Fruit fly (Drosophila melanogaster): ENCODE results near the gene wkd.
A peak's percentile ranks its signal among the peaks of the same experiment; 100 is the strongest.

wkd gene

DNA sequence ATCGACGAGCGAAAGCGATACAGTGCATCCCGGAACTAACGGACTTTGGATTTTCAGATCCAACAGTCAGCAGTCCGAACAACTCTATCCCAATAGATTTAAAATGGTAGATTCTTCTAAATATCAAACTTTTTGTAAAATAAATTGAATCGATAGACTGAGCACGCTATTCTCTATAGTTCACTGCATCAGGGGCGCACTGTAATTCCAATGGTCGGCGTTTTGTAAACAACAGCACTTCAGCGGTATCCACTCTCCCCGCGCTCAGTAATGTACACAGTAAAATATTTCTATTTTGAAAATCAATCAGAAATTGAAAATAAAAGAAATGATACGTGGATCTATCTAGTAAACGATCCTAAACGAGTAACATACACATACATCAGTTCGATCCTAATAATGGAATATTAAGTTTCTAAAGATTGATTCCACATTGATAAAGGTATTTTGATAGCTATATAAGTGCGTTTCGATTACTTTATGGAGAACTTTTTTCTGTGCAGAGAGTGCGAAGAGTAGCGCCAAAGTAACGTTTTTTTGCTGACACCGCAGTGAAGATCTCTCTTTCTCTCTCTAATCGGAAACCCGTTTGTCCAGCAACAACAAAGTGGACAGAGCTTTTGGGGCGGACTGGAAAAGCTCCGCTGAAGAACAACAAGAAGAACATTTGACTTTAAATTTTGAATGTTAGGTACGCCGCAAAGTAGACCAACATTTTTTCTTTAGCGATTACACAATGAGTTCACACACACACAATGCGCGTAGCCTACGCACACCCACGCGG is 18.9 kb upstream of the wkd start (continued):
- TF ChIP-seq D (optimal IDR thresholded peaks at IDR 0.05) = no peak
- peak; percentile 81 for TF ChIP-seq D (GFP tag; optimal IDR thresholded peaks at IDR 0.05)
- peak; percentile 59 for TF ChIP-seq CG17186 (GFP tag; optimal IDR thresholded peaks at IDR 0.05)
- peak; percentile 94 for TF ChIP-seq CG9932 (GFP tag; IDR thresholded peaks at IDR 0.05)
- peak; percentile 78 for TF ChIP-seq grn (GFP tag; optimal IDR thresholded peaks at IDR 0.05)
- TF ChIP-seq Xrp1 (GFP tag; IDR thresholded peaks at IDR 0.05) = peak; percentile 93
- TF ChIP-seq gt (GFP tag; IDR thresholded peaks at IDR 0.05) = peak; percentile 65
- TF ChIP-seq HLH4C (GFP tag; IDR thresholded peaks at IDR 0.05; ENCODE audit: partially characterized antibody) = no peak
- TF ChIP-seq CG32767 (GFP tag; IDR thresholded peaks at IDR 0.05) = peak; percentile 68; the same call in 1 of the 2 replicates
- TF ChIP-seq sens-2 (GFP tag; IDR thresholded peaks at IDR 0.05) = peak; percentile 74
- peak; percentile 76 for TF ChIP-seq fd64A (GFP tag; optimal IDR thresholded peaks at IDR 0.05)
- TF ChIP-seq Lhr (GFP tag; optimal IDR thresholded peaks at IDR 0.05) = peak; percentile 25
- TF ChIP-seq scrt (GFP tag; optimal IDR thresholded peaks at IDR 0.05) = peak; percentile 89
- peak; percentile 56 for TF ChIP-seq E2f2 (GFP tag; IDR thresholded peaks at IDR 0.05)
- TF ChIP-seq E2f1 (GFP tag; IDR thresholded peaks at IDR 0.05) = peak; percentile 94
- peak; percentile 66 for TF ChIP-seq Usf (GFP tag; optimal IDR thresholded peaks at IDR 0.05)
- peak; percentile 89 for TF ChIP-seq ken (GFP tag; IDR thresholded peaks at IDR 0.05)
- peak; percentile 85 for TF ChIP-seq Spps (tag; optimal IDR thresholded peaks at IDR 0.05)
- TF ChIP-seq MBD-R2 (GFP tag; IDR thresholded peaks at IDR 0.05) = peak; percentile 89
- peak; percentile 84 for TF ChIP-seq CG14710 (tag; optimal IDR thresholded peaks at IDR 0.05)
- TF ChIP-seq Vsx1 (GFP tag; optimal IDR thresholded peaks at IDR 0.05) = peak; percentile 81
- TF ChIP-seq Doc3 (GFP tag; IDR thresholded peaks at IDR 0.05; ENCODE audit: partially characterized antibody) = no peak
- TF ChIP-seq CG12219 (GFP tag; optimal IDR thresholded peaks at IDR 0.05) = peak; percentile 87
- peak; percentile 85 for TF ChIP-seq otp (GFP tag; IDR thresholded peaks at IDR 0.05)
- no peak for TF ChIP-seq zf30C (GFP tag; optimal IDR thresholded peaks at IDR 0.05)
- TF ChIP-seq CG10565 (GFP tag; optimal IDR thresholded peaks at IDR 0.05) = peak; percentile 70
- TF ChIP-seq phol (tag; optimal IDR thresholded peaks at IDR 0.05) = peak; percentile 93
- peak; percentile 39 for TF ChIP-seq CTCF (GFP tag; optimal IDR thresholded peaks at IDR 0.05)
- TF ChIP-seq hb (GFP tag; IDR thresholded peaks at IDR 0.05; ENCODE audit: partially characterized antibody) = no peak
- TF ChIP-seq en (GFP tag; optimal IDR thresholded peaks at IDR 0.05) = peak; percentile 86
- TF ChIP-seq klu (GFP tag; IDR thresholded peaks at IDR 0.05) = peak; percentile 89
- peak; percentile 48 for TF ChIP-seq p53 (GFP tag; optimal IDR thresholded peaks at IDR 0.05)
- TF ChIP-seq zfh2 (GFP tag; optimal IDR thresholded peaks at IDR 0.05) = peak; percentile 90
- no peak for TF ChIP-seq Tbp (GFP tag; optimal IDR thresholded peaks at IDR 0.05)
- TF ChIP-seq CG14050 (GFP tag; IDR thresholded peaks at IDR 0.05) = peak; percentile 73
- TF ChIP-seq CG7745 (tag; optimal IDR thresholded peaks at IDR 0.05) = no peak
- TF ChIP-seq CG5245 (GFP tag; optimal IDR thresholded peaks at IDR 0.05) = peak; percentile 91
- peak; percentile 43; the same call in 1 of the 2 replicates for TF ChIP-seq Dip2 (GFP tag; IDR thresholded peaks at IDR 0.05)
- peak; percentile 90 for TF ChIP-seq Xbp1 (GFP tag; optimal IDR thresholded peaks at IDR 0.05)
- TF ChIP-seq Fer2 (tag; optimal IDR thresholded peaks at IDR 0.05) = peak; percentile 87
- peak; percentile 75 for TF ChIP-seq CG3995 (GFP tag; optimal IDR thresholded peaks at IDR 0.05)
- TF ChIP-seq kah (GFP tag; optimal IDR thresholded peaks at IDR 0.05) = peak; percentile 74
- peak; percentile 86 for TF ChIP-seq CG31224 (GFP tag; IDR thresholded peaks at IDR 0.05)
- peak; percentile 52; the same call in 1 of the 3 replicates for TF ChIP-seq z (GFP tag; IDR thresholded peaks at IDR 0.05)
- no peak for TF ChIP-seq Elba2 (GFP tag; optimal IDR thresholded peaks at IDR 0.05)
- TF ChIP-seq org-1 (GFP tag; optimal IDR thresholded peaks at IDR 0.05) = peak; percentile 85

Data from whole organism, embryonic.